Fruit fly (Drosophila melanogaster) Kc167 (cell line): ENCODE measurements around the gene CG13315.

Experiments
- Sin3A ChIP-seq: fragments of >200 bp; optimal IDR thresholded peaks from 2 replicates; lab custom pipeline; 2018; ENCODE audit warnings: missing external identifiers
- h ChIP-seq: fragments of >200 bp; optimal IDR thresholded peaks from 3 replicates; lab custom pipeline; 2018; ENCODE audit warnings: missing external identifiers
- psq ChIP-seq: fragments of >200 bp; optimal IDR thresholded peaks from 2 replicates; lab custom pipeline; 2017; ENCODE audit warnings: missing external identifiers

DNA sequence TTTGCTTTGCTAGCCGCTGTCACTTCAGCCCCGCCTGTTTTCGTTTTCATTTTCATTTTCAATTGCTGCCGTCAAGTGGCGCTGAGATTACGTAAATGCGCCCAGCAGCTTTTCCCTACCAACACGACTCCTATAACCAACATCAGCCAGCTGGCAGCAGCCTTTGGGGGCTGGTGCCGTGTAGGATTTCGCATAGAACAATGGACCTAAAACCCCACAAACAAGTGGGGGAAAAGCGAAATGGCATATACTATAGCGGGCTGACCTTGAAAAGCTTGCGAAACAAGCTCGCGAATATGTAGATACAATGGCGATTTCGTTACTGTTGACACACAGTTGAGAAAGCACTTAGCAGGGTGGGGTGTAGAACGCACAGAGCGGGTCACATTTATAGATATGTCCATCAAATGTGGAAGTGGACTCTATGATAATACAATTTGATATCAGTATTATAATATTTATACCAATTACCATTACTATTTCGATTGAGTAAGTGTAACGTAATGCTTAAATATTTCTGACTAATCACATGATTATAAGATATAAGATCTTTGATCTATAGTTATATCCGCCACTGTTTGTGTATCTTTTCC, 37.0 kb upstream of the CG13315 start:
- TF ChIP-seq h (no peak), psq (lab: Kevin White, UChicago) (no peak), Sin3A (lab: Kevin White, UChicago) (no peak)
